Worm (Caenorhabditis elegans): ENCODE measurements around the gene W01D2.1.

DNA sequence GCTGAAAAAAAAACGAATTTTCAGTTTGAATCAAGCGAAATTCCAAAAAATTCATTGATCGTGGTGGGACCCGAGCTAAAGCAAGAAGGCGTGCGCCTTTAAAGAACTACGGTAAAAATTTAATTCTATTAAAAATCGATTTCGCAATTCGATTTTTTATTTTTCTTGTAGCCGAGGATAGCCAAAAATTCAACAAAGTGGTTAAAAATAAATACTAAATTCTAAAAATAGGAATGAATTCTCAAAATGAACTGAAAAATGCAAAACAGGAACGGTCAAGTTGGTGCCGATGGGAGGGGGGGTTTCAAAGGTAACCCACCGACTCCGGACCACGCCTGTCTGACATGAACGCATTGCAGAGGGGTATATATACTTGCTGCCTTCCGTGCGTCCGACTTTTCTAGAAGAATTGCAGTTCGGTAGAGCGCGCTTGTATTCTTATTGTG lies 14.2 kb upstream of the W01D2.1 start:
- TF ChIP-seq him-1 (tag; optimal IDR thresholded peaks at IDR 0.05) (peak; percentile 5), W03F9.2 (tag; optimal IDR thresholded peaks at IDR 0.05) (no peak)
